Fruit fly (Drosophila melanogaster) whole organism, prepupa: Measurements from ENCODE around the gene CG43401.
A peak's percentile ranks its signal among the peaks of the same experiment; 100 is the strongest.

Experiments used
- Blimp-1 ChIP-seq: fragments of 200-800 bp; sonication (Bioruptor generic); optimal IDR thresholded peaks from 3 replicates; lab custom pipeline; 2017; ENCODE audit warnings: missing biosample characterization, missing genetic modification characterization, mild to moderate bottlenecking, moderate library complexity, missing genetic modification reagents
- CG10669 ChIP-seq: fragments of 200-800 bp; sonication (Bioruptor generic); optimal IDR thresholded peaks from 3 replicates; lab custom pipeline; 2018; ENCODE audit warnings: missing biosample characterization, mild to moderate bottlenecking, missing genetic modification characterization, moderate library complexity
- CG11294 ChIP-seq: fragments of 200-800 bp; sonication (Bioruptor generic); IDR thresholded peaks from 2 replicates; pipeline ENCODE4 v1.3.6; 2022; ENCODE audit warnings: missing biosample characterization, missing genetic modification characterization
- CG11762 ChIP-seq: fragments of 200-800 bp; sonication (Bioruptor generic); optimal IDR thresholded peaks from 3 replicates; lab custom pipeline; 2016; ENCODE audit warnings: missing biosample characterization, missing genetic modification characterization; ENCODE audit not compliant: insufficient read depth
- CG11902 ChIP-seq: fragments of 200-800 bp; sonication (Bioruptor generic); optimal IDR thresholded peaks from 3 replicates; lab custom pipeline; 2016; ENCODE audit warnings: missing biosample characterization, missing genetic modification characterization
- CG31627 ChIP-seq: fragments of 200-800 bp; sonication (Bioruptor generic); optimal IDR thresholded peaks from 3 replicates; lab custom pipeline; 2016; ENCODE audit warnings: missing biosample characterization, missing genetic modification characterization
- CG32006 ChIP-seq: fragments of 200-800 bp; sonication (Bioruptor generic); optimal IDR thresholded peaks from 3 replicates; lab custom pipeline; 2017; ENCODE audit warnings: missing biosample characterization, mild to moderate bottlenecking, missing genetic modification characterization
- CG34406 ChIP-seq: fragments of 200-800 bp; sonication (Bioruptor generic); optimal IDR thresholded peaks from 3 replicates; lab custom pipeline; 2016; ENCODE audit warnings: missing biosample characterization, missing genetic modification characterization
- CG3919 ChIP-seq: fragments of 200-800 bp; sonication (Bioruptor generic); optimal IDR thresholded peaks from 3 replicates; lab custom pipeline; 2016; ENCODE audit warnings: missing biosample characterization, missing genetic modification characterization
- CG6163 ChIP-seq: fragments of 200-800 bp; sonication (Bioruptor generic); IDR thresholded peaks from 3 replicates; pipeline ENCODE4 v1.3.6; 2022; ENCODE audit warnings: missing biosample characterization, missing genetic modification characterization
- CG6792 ChIP-seq: fragments of 200-800 bp; sonication (Bioruptor generic); optimal IDR thresholded peaks from 3 replicates; lab custom pipeline; 2016; ENCODE audit warnings: missing biosample characterization, missing genetic modification characterization
- CG8119 ChIP-seq: fragments of 200-800 bp; sonication (Bioruptor generic); IDR thresholded peaks from 3 replicates; pipeline ENCODE4 v1.3.6; 2022; ENCODE audit warnings: missing biosample characterization, missing genetic modification characterization
- CG9139 ChIP-seq: fragments of 200-800 bp; sonication (Bioruptor generic); optimal IDR thresholded peaks from 3 replicates; lab custom pipeline; 2017; ENCODE audit warnings: missing biosample characterization, mild to moderate bottlenecking, missing genetic modification characterization
- Eip78C ChIP-seq: fragments of 200-800 bp; sonication (Bioruptor generic); peaks from one replicate; lab custom pipeline; 2016; ENCODE audit warnings: missing biosample characterization, missing genetic modification characterization
- Ets21C ChIP-seq: fragments of 200-800 bp; sonication (Bioruptor generic); optimal IDR thresholded peaks from 3 replicates; lab custom pipeline; 2016; ENCODE audit warnings: missing biosample characterization, missing genetic modification characterization
- Ets96B ChIP-seq: fragments of 200-800 bp; optimal IDR thresholded peaks from 2 replicates; lab custom pipeline; 2019; ENCODE audit warnings: missing biosample characterization, mild to moderate bottlenecking, missing genetic modification characterization, moderate library complexity
- Hr38 ChIP-seq: sonication (Bioruptor generic); optimal IDR thresholded peaks from 2 replicates; lab custom pipeline; 2016; ENCODE audit warnings: missing biosample characterization, missing genetic modification characterization
- Hr39 ChIP-seq: fragments of 200-800 bp; sonication (Bioruptor generic); optimal IDR thresholded peaks from 2 replicates; lab custom pipeline; 2016; ENCODE audit warnings: missing biosample characterization, missing genetic modification characterization
- Lpt ChIP-seq: fragments of 200-800 bp; sonication (Bioruptor generic); optimal IDR thresholded peaks from 3 replicates; lab custom pipeline; 2016; ENCODE audit warnings: missing biosample characterization, missing genetic modification characterization
- OdsH ChIP-seq: fragments of 200-800 bp; sonication (Bioruptor generic); optimal IDR thresholded peaks from 3 replicates; lab custom pipeline; 2016; ENCODE audit warnings: missing biosample characterization, missing genetic modification characterization
- Smox ChIP-seq: fragments of 200-800 bp; sonication (Bioruptor generic); optimal IDR thresholded peaks from 3 replicates; lab custom pipeline; 2016; ENCODE audit warnings: missing biosample characterization, missing genetic modification characterization
- Sox14 ChIP-seq: fragments of 200-800 bp; sonication (Bioruptor generic); optimal IDR thresholded peaks from 3 replicates; lab custom pipeline; 2016; ENCODE audit warnings: missing biosample characterization, missing genetic modification characterization
- achi ChIP-seq: fragments of 200-800 bp; sonication (Bioruptor generic); optimal IDR thresholded peaks from 3 replicates; lab custom pipeline; 2016; ENCODE audit warnings: missing biosample characterization, missing genetic modification characterization
- dac ChIP-seq: fragments of 200-800 bp; sonication (Bioruptor generic); optimal IDR thresholded peaks from 2 replicates; lab custom pipeline; 2017; ENCODE audit warnings: missing biosample characterization, mild to moderate bottlenecking, missing genetic modification characterization
- dsx ChIP-seq: fragments of 200-800 bp; optimal IDR thresholded peaks from 3 replicates; lab custom pipeline; 2019; ENCODE audit warnings: missing biosample characterization, mild to moderate bottlenecking, missing genetic modification characterization, moderate library complexity; ENCODE audit not compliant: poor library complexity, severe bottlenecking
- eg ChIP-seq: fragments of 200-800 bp; sonication (Bioruptor generic); IDR thresholded peaks from 3 replicates; pipeline ENCODE4 v1.3.6; 2022; ENCODE audit warnings: missing biosample characterization, missing genetic modification characterization
- esn ChIP-seq: fragments of 200-800 bp; sonication (Bioruptor generic); optimal IDR thresholded peaks from 2 replicates; lab custom pipeline; 2016; ENCODE audit warnings: missing biosample characterization, mild to moderate bottlenecking, missing genetic modification characterization, moderate library complexity
- fd85E ChIP-seq: fragments of 200-800 bp; sonication (Bioruptor generic); optimal IDR thresholded peaks from 3 replicates; lab custom pipeline; 2016; ENCODE audit warnings: missing biosample characterization, missing genetic modification characterization
- fkh ChIP-seq: fragments of 200-800 bp; sonication (Bioruptor generic); optimal IDR thresholded peaks from 3 replicates; lab custom pipeline; 2017; ENCODE audit warnings: missing biosample characterization, mild to moderate bottlenecking, missing genetic modification characterization, moderate library complexity
- lz ChIP-seq: fragments of 200-800 bp; sonication (Bioruptor generic); optimal IDR thresholded peaks from 3 replicates; lab custom pipeline; 2016; ENCODE audit warnings: missing biosample characterization, missing genetic modification characterization
- pdm3 ChIP-seq: fragments of 200-800 bp; sonication (Bioruptor generic); optimal IDR thresholded peaks from 3 replicates; lab custom pipeline; 2016; ENCODE audit warnings: missing biosample characterization, missing genetic modification characterization
- salr ChIP-seq, 2 experiments: fragments of 200-800 bp; sonication (Bioruptor generic); optimal IDR thresholded peaks; 3 replicates each; lab custom pipeline; 2016 to 2018; ENCODE audit warnings: missing biosample characterization in 2 of 2, missing genetic modification characterization in 2 of 2, mild to moderate bottlenecking in 1 of 2
- spab ChIP-seq: fragments of 200-800 bp; sonication (Bioruptor generic); optimal IDR thresholded peaks from 2 replicates; lab custom pipeline; 2017; ENCODE audit warnings: missing biosample characterization, mild to moderate bottlenecking, missing genetic modification characterization, missing genetic modification reagents
- ss ChIP-seq, 2 experiments: fragments of 200-800 bp; sonication (Bioruptor generic); optimal IDR thresholded peaks; 2 replicates in 1 of 2; 3 replicates in 1 of 2; lab custom pipeline; 2017 to 2018; ENCODE audit warnings: mild to moderate bottlenecking in 2 of 2, missing biosample characterization in 2 of 2, missing genetic modification characterization in 2 of 2, moderate library complexity in 1 of 2
- svp ChIP-seq: fragments of 200-800 bp; sonication (Bioruptor generic); peaks from one replicate; lab custom pipeline; 2016; ENCODE audit warnings: missing biosample characterization, missing genetic modification characterization
- topi ChIP-seq: fragments of 200-800 bp; sonication (Bioruptor generic); optimal IDR thresholded peaks from 3 replicates; lab custom pipeline; 2016; ENCODE audit warnings: missing biosample characterization, missing genetic modification characterization
- vri ChIP-seq: fragments of 200-800 bp; sonication (Bioruptor generic); optimal IDR thresholded peaks from 3 replicates; lab custom pipeline; 2016; ENCODE audit warnings: missing biosample characterization, mild to moderate bottlenecking, missing genetic modification characterization

CG43401 gene

DNA sequence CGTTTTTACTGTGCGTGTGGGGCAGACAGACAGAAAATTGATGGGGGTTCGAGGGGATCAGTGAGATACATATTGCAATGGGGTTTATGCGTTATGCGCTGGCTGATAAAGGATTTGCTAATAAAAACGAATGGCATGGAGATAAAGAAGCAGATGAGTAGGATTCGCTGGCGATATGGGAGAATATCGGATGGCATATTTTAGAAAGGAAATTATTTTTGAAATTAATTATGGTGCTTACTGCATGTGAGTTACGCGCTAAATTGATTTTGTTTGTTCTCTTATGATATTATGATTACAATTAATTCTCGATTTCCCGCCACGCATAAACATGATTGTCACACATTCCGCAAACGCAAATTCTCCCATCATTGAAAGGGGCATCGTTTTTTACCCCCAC is 15.6 kb upstream of the CG43401 start (continued):
- TF ChIP-seq dac (GFP tag; lab: Kevin White, UChicago) (no peak), Smox (GFP tag; lab: Kevin White, UChicago) (peak; percentile 70), vri (GFP tag; lab: Kevin White, UChicago) (peak; percentile 48), CG10669 (GFP tag; lab: Kevin White, UChicago) (peak; percentile 67), CG6792 (GFP tag; lab: Kevin White, UChicago) (peak; percentile 64), pdm3 (peak; percentile 70), topi (peak; percentile 74), Sox14 (peak; percentile 62), Ets96B (tag; lab: Kevin White, UChicago) (peak; percentile 45), CG34406 (GFP tag; lab: Kevin White, UChicago) (peak; percentile 51), CG11762 (GFP tag; lab: Kevin White, UChicago) (peak; percentile 39), OdsH (GFP tag; lab: Kevin White, UChicago) (peak; percentile 62), CG11294 (GFP tag; lab: Robert Waterston, UW) (no peak), Lpt (GFP tag; lab: Kevin White, UChicago) (no peak), Blimp-1 (GFP tag; lab: Kevin White, UChicago) (peak; percentile 64), Ets21C (GFP tag; lab: Kevin White, UChicago) (peak; percentile 62), CG8119 (0 out of 3 replicates have a peak, but pooled peaks have one; percentile 29), CG9139 (GFP tag; lab: Kevin White, UChicago) (no peak), esn (GFP tag; lab: Kevin White, UChicago) (peak; percentile 83), eg (no peak), lz (GFP tag; lab: Kevin White, UChicago) (peak; percentile 68), salr (GFP tag; optimal IDR thresholded peaks at IDR 0.05; lab: Kevin White, UChicago) (peak; percentile 7 to 19), CG11902 (peak; percentile 9)

DNA sequence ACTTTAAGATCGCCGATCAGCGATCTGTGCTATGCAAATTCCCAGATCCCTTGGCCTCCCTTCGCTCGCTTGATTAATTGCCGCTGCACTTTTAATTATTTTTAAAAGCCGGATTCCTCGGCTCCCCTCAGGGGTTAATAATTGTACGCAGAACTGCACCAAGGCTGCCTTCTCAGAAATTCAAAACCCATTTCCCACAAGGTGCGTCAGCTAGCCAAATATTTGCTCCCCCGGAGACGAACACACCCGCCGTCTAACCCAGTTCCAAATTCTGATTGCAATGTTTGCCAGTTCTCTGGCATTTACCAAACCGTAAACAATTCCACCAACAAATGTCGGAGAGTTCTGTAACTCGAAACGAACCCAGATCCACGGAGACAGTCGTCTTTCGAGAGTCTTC is 14.3 kb upstream of the CG43401 start:
- TF ChIP-seq CG11762 (GFP tag; lab: Kevin White, UChicago) = no peak
- TF ChIP-seq CG6163 (GFP tag; lab: Robert Waterston, UW) = no peak
- TF ChIP-seq svp (GFP tag; lab: Kevin White, UChicago) = peak; percentile 85
- TF ChIP-seq fkh (GFP tag; lab: Kevin White, UChicago) = peak; percentile 61
- peak; percentile 51 for TF ChIP-seq Eip78C (GFP tag; lab: Kevin White, UChicago)

DNA sequence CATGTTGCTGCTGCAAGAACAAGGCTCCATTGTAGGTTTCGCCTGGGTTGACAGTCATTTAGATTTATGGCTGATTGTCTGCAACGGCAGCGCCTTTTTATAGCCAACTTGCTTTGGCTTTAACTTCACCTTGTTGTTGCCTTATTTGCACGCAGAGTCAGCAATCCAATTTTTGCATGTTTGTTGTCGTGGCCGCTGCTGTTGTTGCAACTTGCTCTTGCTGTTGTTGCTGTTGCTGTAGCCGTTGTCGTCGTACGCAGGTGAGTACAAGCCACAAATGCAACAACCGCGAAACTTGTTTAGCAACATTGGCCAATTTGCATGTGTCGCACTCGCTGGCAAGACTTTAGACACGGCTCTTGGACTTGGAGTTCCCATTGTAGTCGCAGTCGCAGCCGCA is 12.7 kb upstream of the CG43401 start:
- TF ChIP-seq fd85E (GFP tag; lab: Kevin White, UChicago) = no peak
- no peak for TF ChIP-seq CG32006 (GFP tag; lab: Kevin White, UChicago)
- peak; percentile 54 for TF ChIP-seq Eip78C (GFP tag; lab: Kevin White, UChicago)
- TF ChIP-seq achi (GFP tag; lab: Kevin White, UChicago) = no peak
- TF ChIP-seq ss (GFP tag; optimal IDR thresholded peaks at IDR 0.05; lab: Kevin White, UChicago) = peak in 1 of 2 experiments; percentile 85
- TF ChIP-seq dsx = peak; percentile 9

DNA sequence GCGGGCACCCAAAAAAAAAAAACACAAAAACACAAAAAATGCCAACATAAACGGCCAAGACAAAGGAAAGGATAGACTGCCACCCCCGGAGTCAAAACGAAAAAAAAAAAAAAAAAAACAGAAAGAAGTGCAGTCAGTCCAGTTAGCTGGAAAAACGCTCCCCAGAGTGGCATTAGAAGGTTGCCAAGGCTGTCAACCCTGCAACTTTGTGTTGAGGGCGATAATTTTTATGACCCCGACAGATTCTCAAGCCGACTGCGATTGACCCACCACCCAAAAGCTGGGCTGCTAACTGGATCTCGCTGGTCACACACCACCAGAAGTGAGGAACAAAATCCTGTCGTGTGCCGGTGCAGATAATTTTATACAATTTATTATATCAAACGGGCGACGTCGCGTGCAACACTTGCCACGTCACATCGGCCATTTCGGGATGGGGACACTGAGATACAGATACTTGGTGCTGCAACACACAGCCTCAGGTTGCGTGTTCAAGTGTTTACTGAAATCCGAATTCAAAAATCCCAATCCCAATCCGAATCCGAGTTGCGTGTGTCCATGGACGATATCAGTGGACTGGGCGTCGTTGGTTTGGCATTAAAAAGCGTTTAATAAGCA is 10.0 kb upstream of the CG43401 start:
- TF ChIP-seq ss (GFP tag; optimal IDR thresholded peaks at IDR 0.05; lab: Kevin White, UChicago) = peak in 1 of 2 experiments; percentile 91
- TF ChIP-seq spab (GFP tag; lab: Kevin White, UChicago) = no peak

DNA sequence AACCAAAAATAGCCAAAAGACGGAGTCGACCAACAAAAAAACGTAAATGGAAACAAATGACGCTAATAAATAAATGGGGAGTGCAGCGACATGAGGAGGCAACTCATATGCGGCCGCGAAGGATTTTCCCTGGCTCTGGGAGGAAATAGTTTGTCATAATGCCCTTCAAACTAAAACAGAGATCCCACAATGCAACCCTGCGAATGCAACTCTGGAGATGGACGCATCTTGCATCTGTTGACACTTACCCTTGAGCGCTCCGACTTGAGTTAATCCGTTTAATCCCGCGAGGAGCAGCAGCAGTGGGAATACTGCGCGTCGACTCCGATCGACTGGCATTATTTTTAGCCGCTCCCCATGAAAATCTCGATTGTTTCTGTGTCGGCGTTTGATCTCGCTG is 8.6 kb upstream of the CG43401 start:
- TF ChIP-seq Eip78C (GFP tag; lab: Kevin White, UChicago) = peak; percentile 23
- TF ChIP-seq CG3919 = no peak
- no peak for TF ChIP-seq Hr39
- TF ChIP-seq CG31627 = no peak
- no peak for TF ChIP-seq ss (GFP tag; optimal IDR thresholded peaks at IDR 0.05; lab: Kevin White, UChicago)
- no peak for TF ChIP-seq Hr38 (GFP tag; lab: Kevin White, UChicago)
